Fruit fly (Drosophila melanogaster) whole organism, embryonic: ENCODE results near the gene CG13471.

Experiments used
- ATbp ChIP-seq: fragments of 200-800 bp; sonication (Bioruptor generic); optimal IDR thresholded peaks from 2 replicates; lab custom pipeline; 2017; ENCODE audit warnings: missing biosample characterization, mild to moderate bottlenecking, missing genetic modification characterization, missing genetic modification reagents
- Adf1 ChIP-seq: fragments of 200-800 bp; sonication (Bioruptor generic); IDR thresholded peaks from 2 replicates; pipeline ENCODE4 v1.3.6; 2022; ENCODE audit warnings: missing biosample characterization, missing genetic modification characterization
- B-H1 ChIP-seq: fragments of 200-800 bp; sonication (Bioruptor generic); IDR thresholded peaks from 3 replicates; pipeline ENCODE4 v1.3.6; 2022; ENCODE audit warnings: missing biosample characterization, missing genetic modification characterization
- BEAF-32 ChIP-seq: fragments of 200-800 bp; sonication (Bioruptor generic); optimal IDR thresholded peaks from 3 replicates; lab custom pipeline; 2017; ENCODE audit warnings: missing biosample characterization, missing genetic modification characterization, mild to moderate bottlenecking, moderate library complexity, missing genetic modification reagents
- Blimp-1 ChIP-seq: fragments of 200-800 bp; sonication (Bioruptor generic); optimal IDR thresholded peaks from 3 replicates; lab custom pipeline; 2018; ENCODE audit warnings: missing biosample characterization, missing genetic modification characterization, mild to moderate bottlenecking, moderate library complexity, missing genetic modification reagents
- CG10267 ChIP-seq: fragments of 200-800 bp; sonication (Bioruptor generic); optimal IDR thresholded peaks from 2 replicates; lab custom pipeline; 2018; ENCODE audit warnings: missing biosample characterization, mild to moderate bottlenecking, missing genetic modification characterization, moderate library complexity
- CG10274 ChIP-seq: fragments of 200-800 bp; sonication (Bioruptor generic); optimal IDR thresholded peaks from 3 replicates; lab custom pipeline; 2017; ENCODE audit warnings: missing biosample characterization, mild to moderate bottlenecking, missing genetic modification characterization
- CG11723 ChIP-seq: fragments of 200-800 bp; sonication (Bioruptor generic); optimal IDR thresholded peaks from 2 replicates; lab custom pipeline; 2017; ENCODE audit warnings: missing biosample characterization, mild to moderate bottlenecking, missing genetic modification characterization
- CG12155 ChIP-seq: fragments of 200-800 bp; sonication (Bioruptor generic); optimal IDR thresholded peaks from 3 replicates; lab custom pipeline; 2016; ENCODE audit warnings: missing biosample characterization, missing genetic modification characterization
- CG13296 ChIP-seq: fragments of 200-800 bp; sonication (Bioruptor generic); optimal IDR thresholded peaks from 3 replicates; lab custom pipeline; 2018; ENCODE audit warnings: missing biosample characterization, mild to moderate bottlenecking, missing genetic modification characterization
- CG15696 ChIP-seq: fragments of 200-800 bp; sonication (Bioruptor generic); optimal IDR thresholded peaks from 2 replicates; lab custom pipeline; 2019; ENCODE audit warnings: missing biosample characterization, mild to moderate bottlenecking, missing genetic modification characterization, moderate library complexity
- CG18476 ChIP-seq: fragments of 200-800 bp; sonication (Bioruptor generic); optimal IDR thresholded peaks from 2 replicates; lab custom pipeline; 2016; ENCODE audit warnings: missing biosample characterization, mild to moderate bottlenecking, missing genetic modification characterization
- CG2116 ChIP-seq: fragments of 200-800 bp; sonication (Bioruptor generic); optimal IDR thresholded peaks from 3 replicates; lab custom pipeline; 2018; ENCODE audit warnings: missing biosample characterization, mild to moderate bottlenecking, missing genetic modification characterization
- CG2202 ChIP-seq: fragments of 200-800 bp; sonication (Bioruptor generic); optimal IDR thresholded peaks from 2 replicates; lab custom pipeline; 2018; ENCODE audit warnings: missing biosample characterization, mild to moderate bottlenecking, missing genetic modification characterization
- CG30020 ChIP-seq: fragments of 200-800 bp; optimal IDR thresholded peaks from 2 replicates; lab custom pipeline; 2019; ENCODE audit warnings: missing biosample characterization, mild to moderate bottlenecking, missing genetic modification characterization, moderate library complexity
- CG31224 ChIP-seq: fragments of 200-800 bp; sonication (Bioruptor generic); IDR thresholded peaks from 2 replicates; pipeline ENCODE4 v1.3.6; 2022; ENCODE audit warnings: missing biosample characterization, missing genetic modification characterization
- CG32772 ChIP-seq: fragments of 200-800 bp; sonication (Bioruptor generic); IDR thresholded peaks from 2 replicates; pipeline ENCODE4 v1.3.6; 2022; ENCODE audit warnings: missing biosample characterization, missing genetic modification characterization
- CG3838 ChIP-seq: fragments of 200-800 bp; sonication (Bioruptor generic); optimal IDR thresholded peaks from 3 replicates; lab custom pipeline; 2016; ENCODE audit warnings: missing biosample characterization, missing genetic modification characterization
- CG42726 ChIP-seq: fragments of 200-800 bp; sonication (Bioruptor generic); IDR thresholded peaks from 2 replicates; pipeline ENCODE4 v1.3.6; 2022; ENCODE audit warnings: missing biosample characterization, missing genetic modification characterization; ENCODE audit not compliant: partially characterized antibody
- Doc2 ChIP-seq: fragments of 200-800 bp; sonication (Bioruptor generic); IDR thresholded peaks from 2 replicates; pipeline ENCODE4 v1.3.6; 2022; ENCODE audit warnings: missing biosample characterization, missing genetic modification characterization
- Drgx ChIP-seq: fragments of 200-800 bp; sonication (Bioruptor generic); IDR thresholded peaks from 2 replicates; pipeline ENCODE4 v1.3.6; 2022; ENCODE audit warnings: missing biosample characterization, missing genetic modification characterization
- Fer3 ChIP-seq: fragments of 200-800 bp; sonication (Bioruptor generic); optimal IDR thresholded peaks from 2 replicates; lab custom pipeline; 2018; ENCODE audit warnings: missing biosample characterization, mild to moderate bottlenecking, missing genetic modification characterization, moderate library complexity
- HmgZ ChIP-seq: fragments of 200-800 bp; sonication (Bioruptor generic); optimal IDR thresholded peaks from 2 replicates; lab custom pipeline; 2018; ENCODE audit warnings: missing biosample characterization, mild to moderate bottlenecking, missing genetic modification characterization
- Lhr ChIP-seq: fragments of 200-800 bp; sonication (Bioruptor generic); optimal IDR thresholded peaks from 3 replicates; lab custom pipeline; 2017; ENCODE audit warnings: mild to moderate bottlenecking, missing biosample characterization, missing genetic modification reagents, missing genetic modification characterization
- MBD-R2 ChIP-seq: fragments of 200-800 bp; sonication (Bioruptor generic); IDR thresholded peaks from 2 replicates; pipeline ENCODE4 v1.3.6; 2022; ENCODE audit warnings: missing biosample characterization, missing genetic modification characterization
- MTF-1 ChIP-seq: fragments of 200-800 bp; sonication (Bioruptor generic); optimal IDR thresholded peaks from 2 replicates; lab custom pipeline; 2018; ENCODE audit warnings: missing biosample characterization, mild to moderate bottlenecking, missing genetic modification characterization, borderline replicate concordance
- Max ChIP-seq: fragments of 200-800 bp; sonication (Bioruptor generic); optimal IDR thresholded peaks from 2 replicates; lab custom pipeline; 2016; ENCODE audit warnings: missing biosample characterization, mild to moderate bottlenecking, missing genetic modification characterization
- Mes4 ChIP-seq: fragments of 200-800 bp; sonication (Bioruptor generic); optimal IDR thresholded peaks from 2 replicates; lab custom pipeline; 2016; ENCODE audit warnings: missing biosample characterization, missing genetic modification characterization
- TFAM ChIP-seq: fragments of 200-800 bp; sonication (Bioruptor generic); optimal IDR thresholded peaks from 2 replicates; lab custom pipeline; 2017; ENCODE audit warnings: missing biosample characterization, missing genetic modification characterization, inconsistent platforms
- Taf1 ChIP-seq: fragments of 200-800 bp; sonication (Bioruptor generic); IDR thresholded peaks from 2 replicates; pipeline ENCODE4 v1.3.6; 2022; ENCODE audit warnings: missing biosample characterization, missing genetic modification characterization
- ac ChIP-seq: fragments of 200-800 bp; sonication (Bioruptor generic); optimal IDR thresholded peaks from 3 replicates; lab custom pipeline; 2017; ENCODE audit warnings: missing biosample characterization, mild to moderate bottlenecking, missing genetic modification characterization
- bcd ChIP-seq: fragments of 200-800 bp; sonication (Bioruptor generic); optimal IDR thresholded peaks from 2 replicates; lab custom pipeline; 2017; ENCODE audit warnings: missing biosample characterization, mild to moderate bottlenecking, missing genetic modification characterization
- corto ChIP-seq: fragments of 200-800 bp; sonication (Bioruptor generic); optimal IDR thresholded peaks from 2 replicates; lab custom pipeline; 2016; ENCODE audit warnings: missing biosample characterization, mild to moderate bottlenecking, missing genetic modification characterization, moderate library complexity
- crol ChIP-seq: fragments of 200-800 bp; sonication (Bioruptor generic); IDR thresholded peaks from 2 replicates; pipeline ENCODE4 v1.3.6; 2022; ENCODE audit warnings: missing biosample characterization, missing genetic modification characterization
- emc ChIP-seq: fragments of 200-800 bp; sonication (Bioruptor generic); optimal IDR thresholded peaks from 2 replicates; lab custom pipeline; 2016; ENCODE audit warnings: missing biosample characterization, missing genetic modification characterization
- fd102C ChIP-seq: fragments of 200-800 bp; sonication (Bioruptor generic); optimal IDR thresholded peaks from 2 replicates; lab custom pipeline; 2018; ENCODE audit warnings: missing biosample characterization, mild to moderate bottlenecking, missing genetic modification characterization, moderate library complexity
- gsb-n ChIP-seq: fragments of 200-800 bp; sonication (Bioruptor generic); optimal IDR thresholded peaks from 3 replicates; lab custom pipeline; 2018; ENCODE audit warnings: missing biosample characterization, mild to moderate bottlenecking, missing genetic modification characterization
- jumu ChIP-seq: fragments of 200-800 bp; sonication (Bioruptor generic); optimal IDR thresholded peaks from 3 replicates; lab custom pipeline; 2016; ENCODE audit warnings: missing biosample characterization, missing genetic modification characterization
- klu ChIP-seq: fragments of 200-800 bp; sonication (Bioruptor generic); IDR thresholded peaks from 2 replicates; pipeline ENCODE4 v1.3.6; 2022; ENCODE audit warnings: missing biosample characterization, missing genetic modification characterization
- pita ChIP-seq: fragments of 200-800 bp; sonication (Bioruptor generic); optimal IDR thresholded peaks from 2 replicates; lab custom pipeline; 2017; ENCODE audit warnings: missing biosample characterization, mild to moderate bottlenecking, missing genetic modification characterization
- pzg ChIP-seq: fragments of 200-800 bp; sonication (Bioruptor generic); optimal IDR thresholded peaks from 3 replicates; lab custom pipeline; 2018; ENCODE audit warnings: missing biosample characterization, mild to moderate bottlenecking, missing genetic modification characterization, moderate library complexity
- run ChIP-seq: fragments of 200-800 bp; sonication (Bioruptor generic); optimal IDR thresholded peaks from 3 replicates; lab custom pipeline; 2018; ENCODE audit warnings: missing biosample characterization, mild to moderate bottlenecking, missing genetic modification characterization
- sc ChIP-seq, 3 experiments: fragments of >200 bp in 2 of 3; fragments of 200-800 bp in 1 of 3; sonication (Bioruptor generic) in 1 of 3; optimal IDR thresholded peaks; 2 replicates in 2 of 3; 3 replicates in 1 of 3; lab custom pipeline; 2017; ENCODE audit warnings: mild to moderate bottlenecking in 1 of 3, missing biosample characterization in 1 of 3, missing genetic modification characterization in 1 of 3, missing genetic modification reagents in 1 of 3
- slp2 ChIP-seq: fragments of 200-800 bp; sonication (Bioruptor generic); optimal IDR thresholded peaks from 2 replicates; lab custom pipeline; 2016; ENCODE audit warnings: missing biosample characterization, missing genetic modification characterization
- sob ChIP-seq: fragments of 200-800 bp; sonication (Bioruptor generic); IDR thresholded peaks from 2 replicates; pipeline ENCODE4 v1.3.6; 2022; ENCODE audit warnings: missing biosample characterization, missing genetic modification characterization
- tio ChIP-seq: fragments of 200-800 bp; sonication (Bioruptor generic); optimal IDR thresholded peaks from 2 replicates; lab custom pipeline; 2017; ENCODE audit warnings: missing biosample characterization, missing genetic modification characterization, inconsistent platforms
- unpg ChIP-seq: fragments of 200-800 bp; sonication (Bioruptor generic); optimal IDR thresholded peaks from 3 replicates; lab custom pipeline; 2018; ENCODE audit warnings: missing biosample characterization, mild to moderate bottlenecking, missing genetic modification characterization, moderate library complexity
- vfl ChIP-seq: fragments of 200-800 bp; sonication (Bioruptor generic); optimal IDR thresholded peaks from 2 replicates; lab custom pipeline; 2016; ENCODE audit warnings: missing biosample characterization, missing genetic modification characterization

Gene CG13471

DNA sequence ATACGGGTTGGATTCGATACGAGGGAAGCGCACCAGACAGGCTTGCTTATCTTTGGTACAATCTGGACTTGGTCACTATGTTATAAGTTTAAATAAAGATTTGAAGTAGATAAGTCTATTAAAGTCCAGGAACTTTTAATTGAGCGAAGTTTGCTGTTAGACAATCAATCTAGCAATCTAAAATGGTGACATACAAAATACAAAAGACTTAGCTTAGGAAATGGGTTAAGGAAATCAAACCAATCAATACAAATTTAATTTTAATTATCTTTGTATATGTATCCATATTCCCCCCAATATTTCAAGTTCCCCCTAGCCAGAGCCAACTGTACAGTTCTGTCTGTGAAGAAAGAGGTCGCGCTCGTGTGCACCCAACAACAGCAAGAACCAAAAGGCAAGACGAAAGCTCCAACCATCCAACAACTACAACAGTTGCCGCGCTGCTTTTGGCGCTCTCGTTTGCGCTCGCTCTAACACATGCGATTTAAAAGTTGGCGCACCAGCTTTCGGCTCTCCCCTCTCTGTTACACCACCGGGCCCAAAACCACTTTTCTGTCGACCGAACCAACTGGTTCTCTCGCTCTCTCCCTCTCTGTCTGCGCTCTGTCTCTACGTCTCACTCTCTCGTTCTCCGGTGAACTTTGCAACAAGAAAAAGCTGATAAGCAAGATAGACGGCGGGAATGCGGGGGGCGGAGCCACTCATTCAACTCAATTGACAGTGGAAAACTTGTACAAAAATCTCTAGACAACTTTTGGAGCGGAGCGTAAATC lies 22.8 kb upstream of the CG13471 start (continued):
- TF ChIP-seq CG12155 (GFP tag; lab: Kevin White, UChicago) (peak; percentile 84), sob (GFP tag; lab: Robert Waterston, UW) (peak; percentile 39), sc (optimal IDR thresholded peaks at IDR 0.05; lab: Kevin White, UChicago) (no peak), sc (GFP tag; optimal IDR thresholded peaks at IDR 0.05; lab: Kevin White, UChicago) (peak; percentile 43), CG13296 (GFP tag; lab: Kevin White, UChicago) (peak; percentile 86), klu (GFP tag; lab: Robert Waterston, UW) (peak; percentile 66), emc (GFP tag; lab: Kevin White, UChicago) (peak; percentile 54), MBD-R2 (GFP tag; lab: Robert Waterston, UW) (peak; percentile 40), Mes4 (GFP tag; lab: Kevin White, UChicago) (peak; percentile 55), CG2116 (peak; percentile 26), B-H1 (GFP tag; lab: Robert Waterston, UW) (peak; percentile 77), Adf1 (GFP tag; lab: Robert Waterston, UW) (peak; percentile 87), ac (peak; percentile 25), jumu (peak; percentile 76), slp2 (GFP tag; lab: Kevin White, UChicago) (peak; percentile 75), CG30020 (tag; lab: Kevin White, UChicago) (peak; percentile 50), Max (GFP tag; lab: Kevin White, UChicago) (peak; percentile 82), pita (GFP tag; lab: Kevin White, UChicago) (no peak), HmgZ (tag; lab: Kevin White, UChicago) (peak; percentile 67), CG31224 (GFP tag; lab: Robert Waterston, UW) (peak; percentile 70), corto (GFP tag; lab: Kevin White, UChicago) (peak; percentile 33), CG10267 (tag; lab: Kevin White, UChicago) (peak; percentile 71), CG2202 (tag; lab: Kevin White, UChicago) (peak; percentile 38), Fer3 (peak; percentile 86), crol (peak; percentile 99), Doc2 (no peak), run (tag; lab: Kevin White, UChicago) (peak; percentile 85), bcd (GFP tag; lab: Kevin White, UChicago) (peak; percentile 89), Drgx (GFP tag; lab: Robert Waterston, UW) (peak; percentile 84), TFAM (peak; percentile 3), MTF-1 (GFP tag; lab: Kevin White, UChicago) (peak; percentile 89), pzg (GFP tag; lab: Kevin White, UChicago) (no peak), CG32772 (GFP tag; lab: Robert Waterston, UW) (peak; percentile 80; the same call in 1 of the 2 replicates), ATbp (peak; percentile 78), vfl (GFP tag; lab: Kevin White, UChicago) (peak; percentile 76), Lhr (GFP tag; lab: Kevin White, UChicago) (no peak), CG15696 (tag; lab: Kevin White, UChicago) (peak; percentile 56), unpg (GFP tag; lab: Kevin White, UChicago) (peak; percentile 80), tio (GFP tag; lab: Kevin White, UChicago) (peak; percentile 89), CG11723 (GFP tag; lab: Kevin White, UChicago) (peak; percentile 81), CG10274 (GFP tag; lab: Kevin White, UChicago) (peak; percentile 75), CG42726 (peak; percentile 10; the same call in 1 of the 2 replicates), gsb-n (tag; lab: Kevin White, UChicago) (peak; percentile 40), fd102C (GFP tag; lab: Kevin White, UChicago) (no peak), Blimp-1 (peak; percentile 77), CG3838 (GFP tag; lab: Kevin White, UChicago) (peak; percentile 25), CG18476 (GFP tag; lab: Kevin White, UChicago) (peak; percentile 82), Taf1 (GFP tag; lab: Robert Waterston, UW) (peak; percentile 77), BEAF-32 (GFP tag; lab: Kevin White, UChicago) (no peak)
